Fruit fly (Drosophila melanogaster) whole organism, prepupa: Measurements from ENCODE around the gene CG6153.

ENCODE experiments used
- Blimp-1 ChIP-seq: fragments of 200-800 bp; sonication (Bioruptor generic); optimal IDR thresholded peaks from 3 replicates; lab custom pipeline; 2017; ENCODE audit warnings: missing biosample characterization, missing genetic modification characterization, mild to moderate bottlenecking, moderate library complexity, missing genetic modification reagents
- CG16779 ChIP-seq: fragments of 200-800 bp; sonication (Bioruptor generic); optimal IDR thresholded peaks from 3 replicates; lab custom pipeline; 2017; ENCODE audit warnings: missing biosample characterization, mild to moderate bottlenecking, missing genetic modification characterization
- cyc ChIP-seq: fragments of 200-800 bp; sonication (Bioruptor generic); optimal IDR thresholded peaks from 3 replicates; lab custom pipeline; 2016; ENCODE audit warnings: missing biosample characterization, missing genetic modification characterization

DNA sequence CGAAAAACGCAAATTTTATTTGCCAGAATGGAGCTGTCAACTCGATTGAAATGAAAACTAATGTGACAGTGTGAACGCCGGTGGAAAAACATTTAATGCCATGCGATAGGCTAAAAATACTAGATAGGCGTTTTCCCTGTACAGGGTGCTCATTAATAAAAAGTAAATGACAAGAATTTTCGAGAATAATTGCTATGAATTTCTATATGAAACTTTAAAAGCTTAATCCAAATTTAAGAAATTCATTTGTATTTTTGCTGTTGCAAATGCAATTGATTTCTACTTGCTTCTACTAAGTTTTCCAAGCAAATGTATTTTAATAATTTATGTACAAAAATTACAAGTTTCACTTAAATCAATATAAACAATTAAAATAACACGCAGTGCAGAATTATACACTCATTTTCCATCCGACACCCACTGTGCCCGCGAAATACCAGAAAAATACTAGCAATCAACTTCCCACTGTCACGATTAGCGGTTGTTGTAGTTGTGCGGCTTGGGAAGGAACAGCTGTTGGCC lies 29.1 kb downstream of the CG6153 start, which contains the start of gene Pih1D1:
- TF ChIP-seq CG16779 (tag; lab: Kevin White, UChicago) (peak; percentile 86), Blimp-1 (GFP tag; lab: Kevin White, UChicago) (peak; percentile 88), cyc (peak; percentile 94)
